Worm (Caenorhabditis elegans): Measurements from ENCODE around the gene coq-8.

coq-8 gene

DNA sequence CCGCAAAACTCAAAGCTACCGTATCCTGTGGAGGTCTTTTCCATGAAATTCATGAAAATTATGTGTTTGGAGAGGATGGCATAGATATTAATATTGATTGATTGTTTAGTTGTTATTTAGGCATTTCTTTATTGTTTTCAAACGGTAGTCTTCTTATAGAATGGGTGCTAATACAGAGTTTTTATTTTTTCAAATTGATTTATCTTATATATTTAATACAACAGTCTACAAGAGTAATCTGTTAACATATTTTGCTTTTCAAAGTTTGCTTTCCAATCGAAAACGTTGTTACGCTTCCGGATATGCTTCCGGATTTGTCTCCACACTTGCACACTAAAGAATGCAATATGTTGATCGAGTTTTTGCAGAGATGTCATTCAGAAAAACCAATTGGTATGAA, 3.5 kb downstream of the coq-8 start, which contains the start of gene C35D10.17:
C35D10.17 (plus strand) TSS at position 301 of the 400 bp plus-strand sequence.
- TF ChIP-seq klf-2 (GFP tag; conservative IDR thresholded peaks at IDR 0.05) = no peak
- no peak for TF ChIP-seq cog-1 (tag; optimal IDR thresholded peaks at IDR 0.05)
- TF ChIP-seq ztf-23 (GFP tag; IDR thresholded peaks at IDR 0.05) = no peak
- TF ChIP-seq flt-1 (GFP tag; IDR thresholded peaks at IDR 0.05) = no peak
- no peak for TF ChIP-seq med-1 (GFP tag; optimal IDR thresholded peaks at IDR 0.05; ENCODE audit: insufficient read depth)
- no peak for TF ChIP-seq T22C8.4 (GFP tag; IDR thresholded peaks at IDR 0.05)
- no peak for TF ChIP-seq tab-1 (GFP tag; IDR thresholded peaks at IDR 0.05)
- no peak for TF ChIP-seq ref-1 (GFP tag; conservative IDR thresholded peaks at IDR 0.05)
- no peak for TF ChIP-seq ztf-29 (GFP tag; IDR thresholded peaks at IDR 0.05)

DNA sequence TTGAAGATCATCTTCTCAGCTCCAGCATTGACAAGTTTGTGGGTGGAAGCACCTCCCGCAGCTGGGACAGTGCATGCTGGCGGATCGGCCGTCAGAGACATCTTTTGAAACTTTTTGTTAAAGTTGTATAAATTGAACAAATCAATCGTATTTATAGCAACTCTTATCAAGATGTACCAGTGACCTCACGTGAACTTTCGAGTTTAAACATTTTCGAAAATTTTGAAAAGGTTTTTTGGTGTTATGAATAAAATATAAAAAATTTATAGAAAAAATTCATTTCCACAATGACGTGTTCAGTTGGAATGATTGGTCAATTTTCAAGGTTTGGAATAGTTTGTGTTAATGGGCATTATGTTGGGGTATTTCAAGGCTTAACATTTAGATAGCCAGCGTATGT, 5.4 kb downstream of the coq-8 start, which contains the start of the genes msd-4 and C35D10.3:
msd-4 (minus strand) TSS at position 101 of the 400 bp plus-strand sequence.
C35D10.3 (plus strand) TSS at position 279 of the 400 bp plus-strand sequence.
- TF ChIP-seq T22C8.4 (GFP tag; IDR thresholded peaks at IDR 0.05) (no peak), klf-2 (GFP tag; conservative IDR thresholded peaks at IDR 0.05) (no peak), ref-1 (GFP tag; conservative IDR thresholded peaks at IDR 0.05) (no peak), tab-1 (GFP tag; IDR thresholded peaks at IDR 0.05) (no peak), ztf-23 (GFP tag; IDR thresholded peaks at IDR 0.05) (no peak), ztf-29 (GFP tag; IDR thresholded peaks at IDR 0.05) (no peak), flt-1 (GFP tag; IDR thresholded peaks at IDR 0.05) (no peak), med-1 (GFP tag; optimal IDR thresholded peaks at IDR 0.05; ENCODE audit: insufficient read depth) (no peak), cog-1 (tag; optimal IDR thresholded peaks at IDR 0.05) (no peak)

DNA sequence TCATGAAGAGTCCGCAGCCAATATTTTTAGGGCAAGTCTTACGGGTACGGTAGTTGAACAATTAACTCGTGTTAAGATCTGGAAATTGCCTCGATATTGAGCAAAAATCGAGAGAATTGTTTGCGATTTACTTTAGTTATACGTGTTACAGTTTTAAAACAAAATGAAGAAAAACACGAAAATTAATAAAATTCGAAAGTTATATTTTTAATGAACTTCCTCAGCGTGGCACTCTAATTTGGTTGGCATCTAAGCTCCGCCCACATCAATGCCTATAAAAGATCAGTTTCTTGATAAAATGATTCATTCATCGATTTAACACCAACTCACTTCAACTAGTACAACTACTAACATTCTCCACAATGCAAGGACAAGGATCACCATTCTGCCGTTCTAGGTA, 7.3 kb downstream of the coq-8 start, which contains the start of gene gipc-1:
gipc-1 (plus strand) TSS at position 301 of the 400 bp plus-strand sequence.
- TF ChIP-seq med-1 (GFP tag; optimal IDR thresholded peaks at IDR 0.05; ENCODE audit: insufficient read depth) (no peak), klf-2 (GFP tag; conservative IDR thresholded peaks at IDR 0.05) (no peak), ref-1 (GFP tag; conservative IDR thresholded peaks at IDR 0.05) (no peak), cog-1 (tag; optimal IDR thresholded peaks at IDR 0.05) (no peak), tab-1 (GFP tag; IDR thresholded peaks at IDR 0.05) (no peak), T22C8.4 (GFP tag; IDR thresholded peaks at IDR 0.05) (no peak), ztf-23 (GFP tag; IDR thresholded peaks at IDR 0.05) (no peak), flt-1 (GFP tag; IDR thresholded peaks at IDR 0.05) (no peak), ztf-29 (GFP tag; IDR thresholded peaks at IDR 0.05) (no peak)

DNA sequence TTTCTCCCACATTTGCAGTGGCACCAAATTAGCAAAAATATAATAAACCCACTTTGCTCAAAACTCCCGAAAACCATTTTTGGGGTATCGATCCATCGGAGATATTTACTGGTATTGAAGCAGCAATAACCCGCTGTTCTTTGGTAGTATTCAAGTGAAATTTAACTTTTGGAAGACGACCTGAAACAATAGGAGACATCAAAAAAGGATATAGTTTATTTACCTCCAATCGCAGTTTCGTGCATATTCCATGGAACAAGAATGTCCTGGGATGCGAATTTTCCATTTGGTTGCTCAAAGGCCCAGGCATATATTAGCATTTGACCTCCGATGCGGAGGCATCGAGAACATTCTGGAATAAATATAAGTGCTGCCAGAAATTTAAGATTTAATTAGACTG, 10.2 kb downstream of the coq-8 start:
- TF ChIP-seq T22C8.4 (GFP tag; IDR thresholded peaks at IDR 0.05) (no peak), cog-1 (tag; optimal IDR thresholded peaks at IDR 0.05) (no peak), ztf-29 (GFP tag; IDR thresholded peaks at IDR 0.05) (no peak), ref-1 (GFP tag; conservative IDR thresholded peaks at IDR 0.05) (no peak), tab-1 (GFP tag; IDR thresholded peaks at IDR 0.05) (no peak)

DNA sequence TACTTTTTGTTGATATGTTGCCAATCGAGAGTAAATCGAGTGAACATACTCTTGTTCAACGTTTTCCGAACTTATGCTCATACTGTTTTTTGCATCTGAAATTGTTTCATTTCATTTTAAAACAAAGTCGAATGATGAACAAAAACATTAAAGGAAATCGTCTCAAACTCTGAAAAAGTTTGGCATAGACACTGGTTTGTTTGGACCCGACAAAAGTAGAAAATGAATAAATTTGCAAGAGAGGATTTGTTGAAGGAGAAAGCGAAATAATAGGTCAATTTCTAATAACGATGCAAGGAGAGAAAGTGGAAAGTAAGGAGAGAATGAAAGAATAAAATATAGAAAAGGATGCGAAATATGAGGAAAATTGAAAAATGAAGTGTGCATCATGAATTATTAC, 11.4 kb downstream of the coq-8 start, which contains the start of gene C35D10.12:
C35D10.12 (minus strand) TSS at position 101 of the 400 bp plus-strand sequence.
- TF ChIP-seq ztf-29 (GFP tag; IDR thresholded peaks at IDR 0.05) = no peak
- no peak for TF ChIP-seq cog-1 (tag; optimal IDR thresholded peaks at IDR 0.05)
- no peak for TF ChIP-seq klf-2 (GFP tag; conservative IDR thresholded peaks at IDR 0.05)
- TF ChIP-seq ztf-23 (GFP tag; IDR thresholded peaks at IDR 0.05) = no peak
- no peak for TF ChIP-seq ref-1 (GFP tag; conservative IDR thresholded peaks at IDR 0.05)
- TF ChIP-seq med-1 (GFP tag; optimal IDR thresholded peaks at IDR 0.05; ENCODE audit: insufficient read depth) = no peak
- TF ChIP-seq T22C8.4 (GFP tag; IDR thresholded peaks at IDR 0.05) = no peak
- TF ChIP-seq flt-1 (GFP tag; IDR thresholded peaks at IDR 0.05) = no peak
- no peak for TF ChIP-seq tab-1 (GFP tag; IDR thresholded peaks at IDR 0.05)

DNA sequence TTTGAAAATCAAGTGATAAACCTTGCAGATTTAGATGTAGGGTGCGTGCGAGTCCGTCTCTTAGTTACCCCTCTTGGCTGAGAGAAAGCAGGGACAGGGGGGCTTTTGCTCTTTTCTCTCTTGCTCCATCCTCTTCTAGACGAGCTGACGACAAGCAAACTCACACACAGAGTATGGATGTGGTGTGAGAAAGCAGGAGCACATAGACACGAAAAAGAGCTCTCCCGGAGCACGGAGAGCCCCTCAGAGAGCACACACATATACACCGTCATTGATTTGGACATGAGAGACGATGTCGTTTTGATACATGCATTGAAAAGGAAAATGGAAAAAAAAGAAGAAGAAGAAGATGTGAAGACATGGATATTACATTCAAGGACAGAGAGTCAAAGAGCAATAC, 12.4 kb downstream of the coq-8 start:
- TF ChIP-seq ztf-29 (GFP tag; IDR thresholded peaks at IDR 0.05) = no peak
- no peak for TF ChIP-seq flt-1 (GFP tag; IDR thresholded peaks at IDR 0.05)
- no peak for TF ChIP-seq cog-1 (tag; optimal IDR thresholded peaks at IDR 0.05)
- TF ChIP-seq klf-2 (GFP tag; conservative IDR thresholded peaks at IDR 0.05) = no peak
- TF ChIP-seq ztf-23 (GFP tag; IDR thresholded peaks at IDR 0.05) = no peak
- TF ChIP-seq T22C8.4 (GFP tag; IDR thresholded peaks at IDR 0.05) = no peak
- no peak for TF ChIP-seq ref-1 (GFP tag; conservative IDR thresholded peaks at IDR 0.05)
- no peak for TF ChIP-seq tab-1 (GFP tag; IDR thresholded peaks at IDR 0.05)
- no peak for TF ChIP-seq med-1 (GFP tag; optimal IDR thresholded peaks at IDR 0.05; ENCODE audit: insufficient read depth)

DNA sequence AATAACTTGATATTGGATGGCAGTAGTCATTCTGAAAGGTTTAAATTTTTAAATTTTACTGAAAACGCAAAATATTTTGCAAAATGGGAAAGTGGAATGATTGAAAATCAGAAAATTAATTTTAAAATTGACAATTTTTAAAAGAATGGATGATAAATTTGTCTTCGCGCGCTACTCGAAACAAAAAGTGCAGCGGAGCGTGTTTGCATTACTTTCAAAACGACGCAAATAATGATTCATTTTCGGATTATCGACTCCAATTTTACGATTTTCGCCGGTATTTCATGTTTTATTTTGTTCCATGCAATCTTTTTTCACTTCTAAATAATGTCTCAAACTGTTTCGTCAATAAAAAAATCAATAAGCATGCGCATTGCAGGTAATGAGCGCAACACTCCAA, 15.1 kb downstream of the coq-8 start, which contains the start of the genes tost-1 and arx-6:
tost-1 (minus strand) TSS at position 31 of the 400 bp plus-strand sequence.
arx-6 (plus strand) TSS at position 378 of the 400 bp plus-strand sequence.
- TF ChIP-seq klf-2 (GFP tag; conservative IDR thresholded peaks at IDR 0.05) = no peak
- TF ChIP-seq flt-1 (GFP tag; IDR thresholded peaks at IDR 0.05) = no peak
- TF ChIP-seq cog-1 (tag; optimal IDR thresholded peaks at IDR 0.05) = no peak
- no peak for TF ChIP-seq med-1 (GFP tag; optimal IDR thresholded peaks at IDR 0.05; ENCODE audit: insufficient read depth)
- TF ChIP-seq ztf-23 (GFP tag; IDR thresholded peaks at IDR 0.05) = no peak
- TF ChIP-seq ztf-29 (GFP tag; IDR thresholded peaks at IDR 0.05) = no peak
- TF ChIP-seq ref-1 (GFP tag; conservative IDR thresholded peaks at IDR 0.05) = no peak
- 0 out of 2 replicates have a peak, but pooled peaks have one; percentile 5 for TF ChIP-seq T22C8.4 (GFP tag; IDR thresholded peaks at IDR 0.05)

DNA sequence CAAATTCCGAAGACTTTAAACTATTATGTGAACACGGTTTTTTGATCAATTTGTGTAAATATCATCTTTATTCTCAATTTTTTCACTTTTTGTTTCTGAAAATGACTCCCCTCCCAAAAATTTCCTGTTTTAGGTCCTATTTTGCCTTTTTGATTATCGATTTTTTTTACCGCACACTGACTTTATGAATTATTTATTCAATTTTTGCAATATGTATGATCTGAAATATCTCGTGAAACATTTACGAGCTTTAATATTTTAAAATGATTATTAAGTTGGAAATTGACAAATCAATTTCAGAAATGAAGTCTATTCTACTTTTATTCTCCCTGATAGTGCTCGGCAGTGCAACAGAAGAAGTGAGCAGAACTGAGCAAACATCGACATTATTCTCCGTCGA, 16.2 kb downstream of the coq-8 start, which contains the start of gene C35D10.1:
C35D10.1 (plus strand) TSS at position 301 of the 400 bp plus-strand sequence.
- TF ChIP-seq flt-1 (GFP tag; IDR thresholded peaks at IDR 0.05) (no peak), ztf-29 (GFP tag; IDR thresholded peaks at IDR 0.05) (no peak), cog-1 (tag; optimal IDR thresholded peaks at IDR 0.05) (no peak), T22C8.4 (GFP tag; IDR thresholded peaks at IDR 0.05) (no peak), ref-1 (GFP tag; conservative IDR thresholded peaks at IDR 0.05) (no peak), tab-1 (GFP tag; IDR thresholded peaks at IDR 0.05) (no peak), klf-2 (GFP tag; conservative IDR thresholded peaks at IDR 0.05) (no peak), ztf-23 (GFP tag; IDR thresholded peaks at IDR 0.05) (no peak), med-1 (GFP tag; optimal IDR thresholded peaks at IDR 0.05; ENCODE audit: insufficient read depth) (no peak)

DNA sequence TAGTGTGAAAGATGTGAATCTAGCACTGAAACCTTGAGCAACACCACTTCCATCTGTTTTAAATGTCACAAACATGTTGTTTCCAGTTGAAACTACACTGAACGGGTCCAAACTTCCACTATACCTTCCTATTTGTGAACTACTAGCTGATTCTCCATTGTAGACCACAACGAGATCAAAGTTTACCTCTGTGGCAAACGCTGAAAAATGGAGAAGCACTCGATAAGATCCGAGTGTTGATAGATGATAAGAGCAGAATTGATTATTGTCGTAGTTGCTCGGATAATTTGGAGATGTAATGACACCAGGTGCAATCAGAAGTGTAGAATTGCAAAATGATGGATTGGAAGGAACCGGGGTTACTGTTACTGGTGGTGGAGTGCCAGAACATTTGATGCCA, 18.7 kb downstream of the coq-8 start:
- TF ChIP-seq med-1 (GFP tag; optimal IDR thresholded peaks at IDR 0.05; ENCODE audit: insufficient read depth) (no peak), klf-2 (GFP tag; conservative IDR thresholded peaks at IDR 0.05) (no peak), ref-1 (GFP tag; conservative IDR thresholded peaks at IDR 0.05) (no peak), flt-1 (GFP tag; IDR thresholded peaks at IDR 0.05) (no peak), ztf-29 (GFP tag; IDR thresholded peaks at IDR 0.05) (no peak), T22C8.4 (GFP tag; IDR thresholded peaks at IDR 0.05) (no peak), ztf-23 (GFP tag; IDR thresholded peaks at IDR 0.05) (no peak)
